Fruit fly (Drosophila melanogaster): ENCODE data around the gene CG5455.

CG5455 gene

dm6 chr3R:26463146-26463545, 1.8 kb downstream of the CG5455 start:
- TF ChIP-seq CG5204 (GFP tag; optimal IDR thresholded peaks at IDR 0.05) (no peak), cic (GFP tag; optimal IDR thresholded peaks at IDR 0.05) (no peak), Clk (GFP tag; optimal IDR thresholded peaks at IDR 0.05) (no peak), kay (GFP tag; ENCODE audit: borderline replicate concordance) (no peak)

dm6 chr3R:26463558-26463957, 2.2 kb downstream of the CG5455 start:
- TF ChIP-seq CG14711 (tag; optimal IDR thresholded peaks at IDR 0.05): no peak
- TF ChIP-seq CG7101 (tag; optimal IDR thresholded peaks at IDR 0.05): no peak

DNA sequence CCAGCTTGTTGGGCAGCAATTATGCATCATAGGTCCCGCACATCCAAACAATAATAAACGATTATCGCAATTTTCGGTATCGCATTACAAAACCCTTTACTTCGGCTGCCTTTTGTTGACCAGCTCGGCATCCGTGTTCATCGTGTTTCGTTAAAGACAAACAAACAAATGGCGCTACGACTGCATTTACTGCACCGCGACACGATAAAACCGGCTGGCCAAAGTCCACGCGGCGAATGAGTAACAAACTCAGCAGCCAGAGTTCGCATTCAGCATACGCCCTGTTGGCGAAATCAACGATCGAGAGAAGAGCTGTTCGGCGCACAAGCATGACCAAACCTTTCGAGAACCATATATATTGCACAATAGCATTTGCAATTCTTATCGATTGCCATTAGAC, 3.0 kb downstream of the CG5455 start:
- no peak for TF ChIP-seq bab1 (GFP tag; optimal IDR thresholded peaks at IDR 0.05)
- TF ChIP-seq Hr96 (GFP tag; optimal IDR thresholded peaks at IDR 0.05): peak; percentile 49
- no peak for TF ChIP-seq CG14711 (tag; optimal IDR thresholded peaks at IDR 0.05)
- no peak for TF ChIP-seq Crg-1 (GFP tag; optimal IDR thresholded peaks at IDR 0.05)
- no peak for TF ChIP-seq CG7045 (GFP tag; optimal IDR thresholded peaks at IDR 0.05)
- peak; percentile 4 for TF ChIP-seq CG33017 (tag; optimal IDR thresholded peaks at IDR 0.05)
- TF ChIP-seq CG5204 (GFP tag; optimal IDR thresholded peaks at IDR 0.05): no peak
- TF ChIP-seq CG12768 (GFP tag; optimal IDR thresholded peaks at IDR 0.05): peak; percentile 71
- no peak for TF ChIP-seq cnc (optimal IDR thresholded peaks at IDR 0.05)
- TF ChIP-seq kay (GFP tag; ENCODE audit: borderline replicate concordance): peak; percentile 82
- TF ChIP-seq CG1620 (GFP tag; optimal IDR thresholded peaks at IDR 0.05): no peak
- TF ChIP-seq Mnt (GFP tag; optimal IDR thresholded peaks at IDR 0.05): peak; percentile 47
- no peak for TF ChIP-seq Clk (GFP tag; optimal IDR thresholded peaks at IDR 0.05)
- peak; percentile 11 for TF ChIP-seq cic (GFP tag; optimal IDR thresholded peaks at IDR 0.05)
- TF ChIP-seq CG7101 (tag; optimal IDR thresholded peaks at IDR 0.05): no peak
- TF ChIP-seq tj (GFP tag; optimal IDR thresholded peaks at IDR 0.05): peak; percentile 21
- TF ChIP-seq toe (GFP tag; optimal IDR thresholded peaks at IDR 0.05): peak; percentile 9

dm6 chr3R:26465121-26465520, 3.8 kb downstream of the CG5455 start:
- TF ChIP-seq CG33017 (tag; optimal IDR thresholded peaks at IDR 0.05): no peak
- TF ChIP-seq Crg-1 (GFP tag; optimal IDR thresholded peaks at IDR 0.05): no peak
- TF ChIP-seq kay (GFP tag; ENCODE audit: borderline replicate concordance): peak; percentile 68
- no peak for TF ChIP-seq CG1620 (GFP tag; optimal IDR thresholded peaks at IDR 0.05)
- no peak for TF ChIP-seq tj (GFP tag; optimal IDR thresholded peaks at IDR 0.05)

DNA sequence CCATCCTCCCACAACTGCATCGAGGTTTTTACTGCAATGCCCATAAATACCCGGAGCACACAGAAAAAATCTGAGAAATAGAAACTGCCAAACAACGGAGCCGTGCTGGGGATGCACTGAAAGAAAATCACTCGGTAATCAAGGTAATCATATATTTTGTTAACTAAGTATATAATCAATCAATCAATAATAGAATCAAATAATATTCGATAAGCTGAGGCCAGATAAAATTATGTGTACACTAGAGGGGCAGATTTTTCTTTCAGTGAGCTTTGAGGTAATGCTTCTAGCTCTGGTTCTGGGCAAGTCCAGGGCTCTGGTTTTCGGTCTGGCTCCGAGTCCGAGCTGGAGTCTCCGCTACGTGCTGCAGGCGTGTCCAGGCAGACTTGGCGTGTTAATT, 16.7 kb downstream of the CG5455 start:
- no peak for TF ChIP-seq CG11617 (GFP tag; optimal IDR thresholded peaks at IDR 0.05)
- TF ChIP-seq CG5204 (GFP tag; optimal IDR thresholded peaks at IDR 0.05): no peak
- TF ChIP-seq Mnt (GFP tag; optimal IDR thresholded peaks at IDR 0.05): no peak
- TF ChIP-seq CG12768 (GFP tag; optimal IDR thresholded peaks at IDR 0.05): no peak
- TF ChIP-seq bab1 (GFP tag; optimal IDR thresholded peaks at IDR 0.05): no peak
- TF ChIP-seq CG7101 (tag; optimal IDR thresholded peaks at IDR 0.05): no peak
- TF ChIP-seq CG33017 (tag; optimal IDR thresholded peaks at IDR 0.05): no peak
- no peak for TF ChIP-seq CG7045 (GFP tag; optimal IDR thresholded peaks at IDR 0.05)

DNA sequence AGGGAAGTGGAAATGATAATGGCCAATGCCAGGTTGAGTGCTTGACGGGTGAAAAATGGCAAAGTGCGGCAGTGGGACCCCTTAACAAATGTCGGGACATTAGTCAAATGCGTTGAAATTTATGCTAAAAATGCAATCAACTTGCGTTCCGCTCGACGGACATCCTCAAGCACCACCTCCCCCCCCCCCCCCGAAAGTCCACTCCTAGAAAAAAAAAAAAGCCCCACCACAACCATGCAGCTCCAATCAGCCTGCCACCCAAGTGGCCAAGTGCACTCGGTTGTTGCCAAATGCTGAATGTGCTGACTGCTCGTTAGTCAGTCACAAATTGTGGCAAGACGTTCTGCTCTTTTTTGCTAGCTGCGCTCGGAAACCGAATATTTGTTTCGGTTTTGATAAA, 17.3 kb downstream of the CG5455 start:
- no peak for TF ChIP-seq tj (GFP tag; optimal IDR thresholded peaks at IDR 0.05)
- TF ChIP-seq CG7045 (GFP tag; optimal IDR thresholded peaks at IDR 0.05): no peak
- TF ChIP-seq Hr96 (GFP tag; optimal IDR thresholded peaks at IDR 0.05): no peak
- no peak for TF ChIP-seq CG12768 (GFP tag; optimal IDR thresholded peaks at IDR 0.05)
- TF ChIP-seq toe (GFP tag; optimal IDR thresholded peaks at IDR 0.05): no peak
- TF ChIP-seq CG14711 (tag; optimal IDR thresholded peaks at IDR 0.05): no peak

- no peak for TF ChIP-seq CG7101 (tag; optimal IDR thresholded peaks at IDR 0.05)
- TF ChIP-seq kay (GFP tag; ENCODE audit: borderline replicate concordance): no peak
Observed at dm6 chr3R:26479208-26479607, 17.9 kb downstream of the CG5455 start.

dm6 chr3R:26480362-26480761, 19.0 kb downstream of the CG5455 start:
- no peak for TF ChIP-seq CG12768 (GFP tag; optimal IDR thresholded peaks at IDR 0.05)
- TF ChIP-seq CG33017 (tag; optimal IDR thresholded peaks at IDR 0.05): no peak
- TF ChIP-seq CG7101 (tag; optimal IDR thresholded peaks at IDR 0.05): no peak
- TF ChIP-seq CG11617 (GFP tag; optimal IDR thresholded peaks at IDR 0.05): no peak
- TF ChIP-seq Crg-1 (GFP tag; optimal IDR thresholded peaks at IDR 0.05): no peak
- no peak for TF ChIP-seq CG14711 (tag; optimal IDR thresholded peaks at IDR 0.05)
- no peak for TF ChIP-seq ovo (GFP tag; optimal IDR thresholded peaks at IDR 0.05)

DNA sequence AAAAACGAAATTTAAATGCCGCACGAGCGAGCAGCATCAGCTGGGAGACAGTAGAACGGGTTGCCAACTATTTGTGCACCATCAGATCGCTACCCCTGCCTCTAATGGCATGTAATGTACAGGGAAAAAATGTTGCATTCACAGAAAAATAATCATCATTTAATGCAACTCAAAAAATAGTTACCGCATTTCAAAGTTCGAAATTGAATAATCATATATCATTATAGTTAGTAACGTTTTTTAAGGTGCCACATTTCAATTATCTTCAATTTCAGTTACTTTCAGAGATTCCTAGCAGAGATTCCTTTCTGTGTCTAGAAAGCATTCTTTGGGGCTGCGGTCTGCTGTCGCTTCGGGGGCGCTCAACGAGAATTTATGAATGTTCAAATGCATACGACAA, 19.9 kb downstream of the CG5455 start:
- TF ChIP-seq pad (GFP tag; optimal IDR thresholded peaks at IDR 0.05) (no peak), CG12768 (GFP tag; optimal IDR thresholded peaks at IDR 0.05) (no peak)

Data from whole organism, adult.